Worm (Caenorhabditis elegans): Measurements from ENCODE around the gene cht-2.

DNA sequence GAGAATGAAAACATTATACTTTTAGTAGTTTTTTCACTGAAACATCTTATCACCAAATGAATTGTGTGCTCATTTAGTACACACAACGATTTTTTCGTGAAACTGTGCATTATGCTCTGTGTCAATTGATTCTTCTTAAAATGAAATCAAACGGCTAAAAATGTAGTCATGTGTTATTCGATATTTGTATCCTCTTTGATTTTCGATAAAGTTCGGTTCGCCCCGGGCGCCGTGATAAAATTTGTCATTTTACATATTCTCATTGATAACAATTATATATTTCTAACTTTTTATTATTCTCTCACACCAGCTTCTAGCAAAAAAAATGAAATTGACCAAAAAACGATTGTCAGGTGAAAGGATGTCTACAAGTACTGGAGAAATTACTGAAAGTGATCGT, 6.0 kb upstream of the cht-2 start, which contains the start of gene ctg-2:
- TF ChIP-seq klf-2 (GFP tag; conservative IDR thresholded peaks at IDR 0.05): no peak
- no peak for TF ChIP-seq tab-1 (GFP tag; IDR thresholded peaks at IDR 0.05)
- TF ChIP-seq flt-1 (GFP tag; IDR thresholded peaks at IDR 0.05): no peak
- no peak for TF ChIP-seq ref-1 (GFP tag; conservative IDR thresholded peaks at IDR 0.05)

Data from whole organism, midembryonic.